Fruit fly (Drosophila melanogaster) whole organism, prepupa: ENCODE data around the gene Mrp4.

ENCODE experiments used
- Blimp-1 ChIP-seq: fragments of 200-800 bp; sonication (Bioruptor generic); optimal IDR thresholded peaks from 3 replicates; lab custom pipeline; 2017; ENCODE audit warnings: missing biosample characterization, missing genetic modification characterization, mild to moderate bottlenecking, moderate library complexity, missing genetic modification reagents
- CG10631 ChIP-seq: fragments of 200-800 bp; sonication (Bioruptor generic); optimal IDR thresholded peaks from 2 replicates; lab custom pipeline; 2016; ENCODE audit warnings: missing biosample characterization, missing genetic modification characterization
- CG11294 ChIP-seq: fragments of 200-800 bp; sonication (Bioruptor generic); IDR thresholded peaks from 2 replicates; pipeline ENCODE4 v1.3.6; 2022; ENCODE audit warnings: missing biosample characterization, missing genetic modification characterization
- CG15336 ChIP-seq: fragments of 200-800 bp; sonication (Bioruptor generic); IDR thresholded peaks from 2 replicates; pipeline ENCODE4 v1.3.6; 2022; ENCODE audit warnings: missing biosample characterization, missing genetic modification characterization
- CG3032 ChIP-seq: fragments of 200-800 bp; optimal IDR thresholded peaks from 2 replicates; lab custom pipeline; 2019; ENCODE audit warnings: missing biosample characterization, mild to moderate bottlenecking, missing genetic modification characterization, moderate library complexity
- CG31627 ChIP-seq: fragments of 200-800 bp; sonication (Bioruptor generic); optimal IDR thresholded peaks from 3 replicates; lab custom pipeline; 2016; ENCODE audit warnings: missing biosample characterization, missing genetic modification characterization
- CG32006 ChIP-seq: fragments of 200-800 bp; sonication (Bioruptor generic); optimal IDR thresholded peaks from 3 replicates; lab custom pipeline; 2017; ENCODE audit warnings: missing biosample characterization, mild to moderate bottlenecking, missing genetic modification characterization
- CG34406 ChIP-seq: fragments of 200-800 bp; sonication (Bioruptor generic); optimal IDR thresholded peaks from 3 replicates; lab custom pipeline; 2016; ENCODE audit warnings: missing biosample characterization, missing genetic modification characterization
- CG3919 ChIP-seq: fragments of 200-800 bp; sonication (Bioruptor generic); optimal IDR thresholded peaks from 3 replicates; lab custom pipeline; 2016; ENCODE audit warnings: missing biosample characterization, missing genetic modification characterization
- CG4318 ChIP-seq: fragments of 200-800 bp; sonication (Bioruptor generic); optimal IDR thresholded peaks from 3 replicates; lab custom pipeline; 2017; ENCODE audit warnings: missing biosample characterization, mild to moderate bottlenecking, missing genetic modification characterization
- CG6276 ChIP-seq: fragments of 200-800 bp; sonication (Bioruptor generic); optimal IDR thresholded peaks from 2 replicates; lab custom pipeline; 2017; ENCODE audit warnings: missing biosample characterization, mild to moderate bottlenecking, missing genetic modification characterization
- CG6792 ChIP-seq: fragments of 200-800 bp; sonication (Bioruptor generic); optimal IDR thresholded peaks from 3 replicates; lab custom pipeline; 2016; ENCODE audit warnings: missing biosample characterization, missing genetic modification characterization
- CG6808 ChIP-seq: fragments of 200-800 bp; sonication (Bioruptor generic); optimal IDR thresholded peaks from 3 replicates; lab custom pipeline; 2017; ENCODE audit warnings: missing biosample characterization, missing genetic modification characterization, mild to moderate bottlenecking, moderate library complexity, missing genetic modification reagents
- CG6854 ChIP-seq: fragments of 200-800 bp; sonication (Bioruptor generic); optimal IDR thresholded peaks from 2 replicates; lab custom pipeline; 2017; ENCODE audit warnings: missing biosample characterization, mild to moderate bottlenecking, missing genetic modification characterization
- CG7368 ChIP-seq: fragments of 200-800 bp; sonication (Bioruptor generic); optimal IDR thresholded peaks from 3 replicates; lab custom pipeline; 2016; ENCODE audit warnings: missing biosample characterization, missing genetic modification characterization
- CG8119 ChIP-seq: fragments of 200-800 bp; sonication (Bioruptor generic); IDR thresholded peaks from 3 replicates; pipeline ENCODE4 v1.3.6; 2022; ENCODE audit warnings: missing biosample characterization, missing genetic modification characterization
- CG9139 ChIP-seq: fragments of 200-800 bp; sonication (Bioruptor generic); optimal IDR thresholded peaks from 3 replicates; lab custom pipeline; 2017; ENCODE audit warnings: missing biosample characterization, mild to moderate bottlenecking, missing genetic modification characterization
- Eip75B ChIP-seq: fragments of 200-800 bp; sonication (Bioruptor generic); optimal IDR thresholded peaks from 3 replicates; lab custom pipeline; 2016; ENCODE audit warnings: missing biosample characterization, missing genetic modification characterization
- Eip78C ChIP-seq: fragments of 200-800 bp; sonication (Bioruptor generic); peaks from one replicate; lab custom pipeline; 2016; ENCODE audit warnings: missing biosample characterization, missing genetic modification characterization
- Eip93F ChIP-seq: fragments of 200-800 bp; sonication (Bioruptor generic); optimal IDR thresholded peaks from 2 replicates; lab custom pipeline; 2016; ENCODE audit warnings: missing biosample characterization, mild to moderate bottlenecking, missing genetic modification characterization
- Ets21C ChIP-seq: fragments of 200-800 bp; sonication (Bioruptor generic); optimal IDR thresholded peaks from 3 replicates; lab custom pipeline; 2016; ENCODE audit warnings: missing biosample characterization, missing genetic modification characterization
- Ets96B ChIP-seq: fragments of 200-800 bp; optimal IDR thresholded peaks from 2 replicates; lab custom pipeline; 2019; ENCODE audit warnings: missing biosample characterization, mild to moderate bottlenecking, missing genetic modification characterization, moderate library complexity
- Gug ChIP-seq: fragments of 200-800 bp; sonication (Bioruptor generic); IDR thresholded peaks from 2 replicates; pipeline ENCODE4 v1.3.6; 2022; ENCODE audit warnings: missing biosample characterization, missing genetic modification characterization
- Hr38 ChIP-seq: sonication (Bioruptor generic); optimal IDR thresholded peaks from 2 replicates; lab custom pipeline; 2016; ENCODE audit warnings: missing biosample characterization, missing genetic modification characterization
- Hr39 ChIP-seq: fragments of 200-800 bp; sonication (Bioruptor generic); optimal IDR thresholded peaks from 2 replicates; lab custom pipeline; 2016; ENCODE audit warnings: missing biosample characterization, missing genetic modification characterization
- Hr4 ChIP-seq: fragments of 200-800 bp; sonication (Bioruptor generic); optimal IDR thresholded peaks from 3 replicates; lab custom pipeline; 2016; ENCODE audit warnings: missing biosample characterization, missing genetic modification characterization
- Lpt ChIP-seq: fragments of 200-800 bp; sonication (Bioruptor generic); optimal IDR thresholded peaks from 3 replicates; lab custom pipeline; 2016; ENCODE audit warnings: missing biosample characterization, missing genetic modification characterization
- Met ChIP-seq: fragments of 200-800 bp; sonication (Bioruptor generic); optimal IDR thresholded peaks from 3 replicates; lab custom pipeline; 2016; ENCODE audit warnings: missing biosample characterization, missing genetic modification characterization
- Smox ChIP-seq: fragments of 200-800 bp; sonication (Bioruptor generic); optimal IDR thresholded peaks from 3 replicates; lab custom pipeline; 2016; ENCODE audit warnings: missing biosample characterization, missing genetic modification characterization
- Sox14 ChIP-seq: fragments of 200-800 bp; sonication (Bioruptor generic); optimal IDR thresholded peaks from 3 replicates; lab custom pipeline; 2016; ENCODE audit warnings: missing biosample characterization, missing genetic modification characterization
- Sox15 ChIP-seq: fragments of 200-800 bp; sonication (Bioruptor generic); optimal IDR thresholded peaks from 3 replicates; lab custom pipeline; 2016; ENCODE audit warnings: missing biosample characterization, missing genetic modification characterization
- achi ChIP-seq: fragments of 200-800 bp; sonication (Bioruptor generic); optimal IDR thresholded peaks from 3 replicates; lab custom pipeline; 2016; ENCODE audit warnings: missing biosample characterization, missing genetic modification characterization
- acj6 ChIP-seq: fragments of 200-800 bp; sonication (Bioruptor generic); optimal IDR thresholded peaks from 3 replicates; lab custom pipeline; 2016; ENCODE audit warnings: missing biosample characterization, missing genetic modification characterization
- dac ChIP-seq: fragments of 200-800 bp; sonication (Bioruptor generic); optimal IDR thresholded peaks from 2 replicates; lab custom pipeline; 2017; ENCODE audit warnings: missing biosample characterization, mild to moderate bottlenecking, missing genetic modification characterization
- eg ChIP-seq: fragments of 200-800 bp; sonication (Bioruptor generic); IDR thresholded peaks from 3 replicates; pipeline ENCODE4 v1.3.6; 2022; ENCODE audit warnings: missing biosample characterization, missing genetic modification characterization
- esn ChIP-seq: fragments of 200-800 bp; sonication (Bioruptor generic); optimal IDR thresholded peaks from 2 replicates; lab custom pipeline; 2016; ENCODE audit warnings: missing biosample characterization, mild to moderate bottlenecking, missing genetic modification characterization, moderate library complexity
- fd85E ChIP-seq: fragments of 200-800 bp; sonication (Bioruptor generic); optimal IDR thresholded peaks from 3 replicates; lab custom pipeline; 2016; ENCODE audit warnings: missing biosample characterization, missing genetic modification characterization
- lz ChIP-seq: fragments of 200-800 bp; sonication (Bioruptor generic); optimal IDR thresholded peaks from 3 replicates; lab custom pipeline; 2016; ENCODE audit warnings: missing biosample characterization, missing genetic modification characterization
- net ChIP-seq: fragments of 200-800 bp; sonication (Bioruptor generic); optimal IDR thresholded peaks from 3 replicates; lab custom pipeline; 2016; ENCODE audit warnings: missing biosample characterization, missing genetic modification characterization
- pdm3 ChIP-seq: fragments of 200-800 bp; sonication (Bioruptor generic); optimal IDR thresholded peaks from 3 replicates; lab custom pipeline; 2016; ENCODE audit warnings: missing biosample characterization, missing genetic modification characterization
- salr ChIP-seq, 2 experiments: fragments of 200-800 bp; sonication (Bioruptor generic); optimal IDR thresholded peaks; 3 replicates each; lab custom pipeline; 2016 to 2018; ENCODE audit warnings: missing biosample characterization in 2 of 2, missing genetic modification characterization in 2 of 2, mild to moderate bottlenecking in 1 of 2
- spab ChIP-seq: fragments of 200-800 bp; sonication (Bioruptor generic); optimal IDR thresholded peaks from 2 replicates; lab custom pipeline; 2017; ENCODE audit warnings: missing biosample characterization, mild to moderate bottlenecking, missing genetic modification characterization, missing genetic modification reagents
- ss ChIP-seq, 2 experiments: fragments of 200-800 bp; sonication (Bioruptor generic); optimal IDR thresholded peaks; 2 replicates in 1 of 2; 3 replicates in 1 of 2; lab custom pipeline; 2017 to 2018; ENCODE audit warnings: mild to moderate bottlenecking in 2 of 2, missing biosample characterization in 2 of 2, missing genetic modification characterization in 2 of 2, moderate library complexity in 1 of 2
- svp ChIP-seq: fragments of 200-800 bp; sonication (Bioruptor generic); peaks from one replicate; lab custom pipeline; 2016; ENCODE audit warnings: missing biosample characterization, missing genetic modification characterization
- vri ChIP-seq: fragments of 200-800 bp; sonication (Bioruptor generic); optimal IDR thresholded peaks from 3 replicates; lab custom pipeline; 2016; ENCODE audit warnings: missing biosample characterization, mild to moderate bottlenecking, missing genetic modification characterization

Mrp4 gene

DNA sequence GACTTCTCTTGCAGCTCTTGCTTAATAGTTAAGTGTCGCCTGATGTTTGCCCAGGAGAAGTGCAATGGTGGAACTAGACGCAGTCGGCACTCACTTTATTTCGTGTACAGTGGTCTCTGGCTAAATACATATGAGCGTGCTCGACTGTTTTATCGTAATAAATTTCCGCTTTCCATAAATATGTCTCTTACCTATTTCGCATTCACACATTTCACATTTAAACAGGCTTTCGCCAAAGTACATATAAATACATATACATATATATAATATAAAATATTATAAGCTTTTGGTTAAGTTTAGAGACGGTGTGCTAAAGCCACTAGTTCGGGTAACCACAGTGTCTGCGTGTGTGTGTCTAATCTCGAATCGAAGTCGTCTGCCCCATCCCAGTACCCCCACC, 37.6 kb downstream of the Mrp4 start:
- TF ChIP-seq CG6808 (GFP tag; lab: Kevin White, UChicago) = no peak
- peak; percentile 73 for TF ChIP-seq CG8119 (GFP tag; lab: Robert Waterston, UW)
- TF ChIP-seq esn = no peak
- peak; percentile 56 for TF ChIP-seq dac
- TF ChIP-seq Smox (GFP tag; lab: Kevin White, UChicago) = no peak
- no peak for TF ChIP-seq fd85E (GFP tag; lab: Kevin White, UChicago)
- peak; percentile 58 for TF ChIP-seq CG6276 (GFP tag; lab: Kevin White, UChicago)
- peak; percentile 62; the same call in 1 of the 2 replicates for TF ChIP-seq CG15336 (GFP tag; lab: Robert Waterston, UW)
- TF ChIP-seq CG4318 (GFP tag; lab: Kevin White, UChicago) = peak; percentile 36
- peak; percentile 12 for TF ChIP-seq svp (GFP tag; lab: Kevin White, UChicago)
- TF ChIP-seq net (GFP tag; lab: Kevin White, UChicago) = no peak
- TF ChIP-seq acj6 (GFP tag; lab: Kevin White, UChicago) = peak; percentile 8
- no peak for TF ChIP-seq Hr39 (GFP tag; lab: Kevin White, UChicago)
- no peak for TF ChIP-seq CG6854 (GFP tag; lab: Kevin White, UChicago)
- peak; percentile 75 for TF ChIP-seq CG32006
- TF ChIP-seq Hr4 = peak; percentile 47
- peak; percentile 36; the same call in 1 of the 3 replicates for TF ChIP-seq eg (GFP tag; lab: Robert Waterston, UW)
- peak; percentile 44 for TF ChIP-seq Eip78C
- no peak for TF ChIP-seq Eip93F (GFP tag; lab: Kevin White, UChicago)
- peak; percentile 24 for TF ChIP-seq CG3919 (GFP tag; lab: Kevin White, UChicago)
- TF ChIP-seq achi = peak; percentile 22

DNA sequence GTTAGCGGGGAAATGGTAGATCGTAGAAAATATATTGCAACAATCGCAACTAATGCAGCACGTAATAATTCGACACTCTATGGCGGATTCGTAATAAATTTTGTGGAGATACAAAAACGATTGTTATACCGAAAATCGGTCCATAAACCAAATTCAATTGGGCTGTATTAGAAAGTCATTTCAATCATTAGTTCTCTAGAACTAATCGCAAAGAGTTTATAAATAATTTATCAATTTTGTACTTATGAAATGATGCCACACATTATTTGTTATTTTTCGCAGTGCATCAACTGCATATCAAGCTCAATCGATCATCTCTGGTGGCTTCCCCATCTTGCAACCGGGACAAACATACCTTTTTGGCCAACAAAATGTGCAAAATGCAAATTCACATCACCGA, 43.4 kb downstream of the Mrp4 start:
- TF ChIP-seq ss (GFP tag; optimal IDR thresholded peaks at IDR 0.05; lab: Kevin White, UChicago) (no peak), Eip78C (peak; percentile 57), vri (GFP tag; lab: Kevin White, UChicago) (no peak), CG15336 (GFP tag; lab: Robert Waterston, UW) (peak; percentile 55), Hr4 (peak; percentile 15), fd85E (GFP tag; lab: Kevin White, UChicago) (no peak), CG34406 (no peak), CG3032 (tag; lab: Kevin White, UChicago) (no peak), Eip75B (GFP tag; lab: Kevin White, UChicago) (no peak), Hr39 (GFP tag; lab: Kevin White, UChicago) (no peak), CG32006 (peak; percentile 30)

DNA sequence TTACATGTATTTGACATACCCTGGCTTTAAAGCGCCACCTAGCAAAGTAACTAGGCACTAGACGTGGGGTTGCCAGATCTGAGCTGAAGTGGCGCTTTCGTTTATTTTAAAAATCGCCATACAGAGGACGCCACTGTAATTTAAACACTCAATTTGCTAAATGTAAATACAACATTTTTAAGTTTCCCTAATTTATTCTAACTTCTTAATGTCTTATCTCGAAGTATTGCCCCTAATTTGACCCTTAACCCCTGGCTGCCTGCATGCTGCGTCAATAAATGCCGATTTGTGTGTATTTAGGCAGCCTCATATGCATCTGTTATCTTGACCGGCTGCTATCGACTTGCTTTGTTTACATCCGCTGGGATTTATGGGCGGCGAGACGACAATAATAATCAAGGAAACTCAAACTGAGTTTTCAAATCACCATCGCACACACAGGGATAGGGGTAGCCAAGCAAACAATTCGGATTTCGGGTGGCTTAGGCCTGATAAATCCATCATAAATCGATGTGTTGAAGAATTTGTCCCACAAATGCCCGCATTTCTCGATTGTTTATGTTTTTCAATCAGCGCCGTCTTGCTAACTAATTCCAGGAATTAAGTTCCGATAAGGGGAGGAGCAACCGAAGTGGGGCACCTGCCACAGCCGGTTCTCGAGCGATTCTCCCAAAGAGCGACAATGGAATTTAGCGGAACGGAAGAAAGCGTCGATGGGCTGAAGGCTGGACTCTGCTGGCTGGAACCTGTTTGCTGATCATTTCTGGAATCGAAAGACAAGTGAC, 44.4 kb downstream of the Mrp4 start:
- TF ChIP-seq Gug = no peak
- TF ChIP-seq salr (GFP tag; optimal IDR thresholded peaks at IDR 0.05; lab: Kevin White, UChicago) = no peak
- no peak for TF ChIP-seq vri (GFP tag; lab: Kevin White, UChicago)
- TF ChIP-seq Smox (GFP tag; lab: Kevin White, UChicago) = no peak
- TF ChIP-seq Met (GFP tag; lab: Kevin White, UChicago) = peak; percentile 55
- peak; percentile 69 for TF ChIP-seq Eip78C
- no peak for TF ChIP-seq Lpt (GFP tag; lab: Kevin White, UChicago)
- no peak for TF ChIP-seq spab (GFP tag; lab: Kevin White, UChicago)
- TF ChIP-seq CG8119 (GFP tag; lab: Robert Waterston, UW) = no peak
- TF ChIP-seq CG7368 (GFP tag; lab: Kevin White, UChicago) = no peak
- no peak for TF ChIP-seq dac
- no peak for TF ChIP-seq CG9139 (GFP tag; lab: Kevin White, UChicago)
- TF ChIP-seq CG34406 = no peak
- TF ChIP-seq eg (GFP tag; lab: Robert Waterston, UW) = no peak
- TF ChIP-seq Sox15 (GFP tag; lab: Kevin White, UChicago) = no peak
- no peak for TF ChIP-seq Ets96B (tag; lab: Kevin White, UChicago)
- peak; percentile 7 for TF ChIP-seq Ets21C (GFP tag; lab: Kevin White, UChicago)
- peak; percentile 31 for TF ChIP-seq CG6854 (GFP tag; lab: Kevin White, UChicago)
- TF ChIP-seq Blimp-1 = no peak
- no peak for TF ChIP-seq CG10631
- no peak for TF ChIP-seq CG6276 (GFP tag; lab: Kevin White, UChicago)
- no peak for TF ChIP-seq Hr4
- peak; percentile 49 for TF ChIP-seq pdm3
- no peak for TF ChIP-seq CG11294 (GFP tag; lab: Robert Waterston, UW)
- TF ChIP-seq achi = no peak
- no peak for TF ChIP-seq Hr38 (GFP tag; lab: Kevin White, UChicago)
- peak; percentile 73 for TF ChIP-seq CG31627
- TF ChIP-seq Eip75B (GFP tag; lab: Kevin White, UChicago) = no peak
- TF ChIP-seq CG3032 (tag; lab: Kevin White, UChicago) = peak; percentile 5
- TF ChIP-seq Sox14 (GFP tag; lab: Kevin White, UChicago) = peak; percentile 45
- peak; percentile 52 for TF ChIP-seq lz (GFP tag; lab: Kevin White, UChicago)
- TF ChIP-seq CG15336 (GFP tag; lab: Robert Waterston, UW) = no peak
- no peak for TF ChIP-seq CG6792
